Worm (Caenorhabditis elegans) whole organism, L1 larva: ENCODE results near the gene F48F7.3.

Source experiments
- C04F5.9 ChIP-seq: sonication (generic microtip); optimal IDR thresholded peaks from 2 replicates; lab custom pipeline; 2016; ENCODE audit warnings: missing genetic modification characterization, missing compliant biosample characterization
- C16A3.4 ChIP-seq: fragments of 150-350 bp; optimal IDR thresholded peaks from 2 replicates; lab custom pipeline; 2014; ENCODE audit warnings: missing biosample characterization, missing genetic modification characterization
- C34B4.2 ChIP-seq: sonication (generic microtip); optimal IDR thresholded peaks from 2 replicates; lab custom pipeline; 2017; ENCODE audit warnings: mild to moderate bottlenecking, missing genetic modification characterization, missing compliant biosample characterization
- F16B12.6 ChIP-seq: fragments of 150-350 bp; optimal IDR thresholded peaks from 2 replicates; lab custom pipeline; 2014; ENCODE audit warnings: missing biosample characterization, missing genetic modification characterization
- Y116A8C.19 ChIP-seq: sonication (generic microtip); optimal IDR thresholded peaks from 2 replicates; lab custom pipeline; 2016; ENCODE audit warnings: missing compliant biosample characterization, missing genetic modification characterization, borderline replicate concordance
- aha-1 ChIP-seq: fragments of 150-350 bp; optimal IDR thresholded peaks from 2 replicates; lab custom pipeline; 2014; ENCODE audit warnings: missing biosample characterization, missing genetic modification characterization
- aly-2 ChIP-seq: fragments of 150-350 bp; optimal IDR thresholded peaks from 2 replicates; lab custom pipeline; 2014; ENCODE audit warnings: missing biosample characterization, missing genetic modification characterization
- ama-1 ChIP-seq: fragments of 150-350 bp; optimal IDR thresholded peaks from 2 replicates; lab custom pipeline; 2014
- ceh-82 ChIP-seq, 3 experiments: fragments of 150-350 bp in 1 of 3; sonication (generic microtip) in 2 of 3; optimal IDR thresholded peaks; 2 replicates each; lab custom pipeline; 2014 to 2017; ENCODE audit warnings: missing biosample characterization in 3 of 3, missing genetic modification characterization in 3 of 3
- ceh-88 ChIP-seq: fragments of 200-800 bp; sonication (Bioruptor generic); IDR thresholded peaks from 2 replicates; pipeline ENCODE4 v1.3.6; 2022; ENCODE audit warnings: missing genetic modification characterization, missing compliant biosample characterization
- ceh-90 ChIP-seq: sonication (generic microtip); optimal IDR thresholded peaks from 2 replicates; lab custom pipeline; 2016; ENCODE audit warnings: missing genetic modification characterization, missing compliant biosample characterization
- dpl-1 ChIP-seq, 3 experiments: fragments of 150-350 bp in 2 of 3; sonication (generic microtip) in 1 of 3; optimal IDR thresholded peaks; 2 replicates each; lab custom pipeline; 2014 to 2017; ENCODE audit warnings: missing biosample characterization in 3 of 3, missing genetic modification characterization in 3 of 3, missing genetic modification reagents in 3 of 3
- efl-1 ChIP-seq, 4 experiments: fragments of 150-350 bp; optimal IDR thresholded peaks in 3 of 4; peaks in 1 of 4; 1 replicate in 1 of 4; 2 replicates in 3 of 4; lab custom pipeline; 2014; ENCODE audit warnings: missing biosample characterization in 2 of 4, missing genetic modification characterization in 2 of 4, missing genetic modification reagents in 2 of 4
- elt-3 ChIP-seq, 6 experiments: fragments of 150-350 bp in 1 of 6; sonication (generic microtip); optimal IDR thresholded peaks; 2 replicates each; lab custom pipeline; 2017 to 2018; ENCODE audit warnings: missing biosample characterization in 6 of 6, missing genetic modification characterization in 6 of 6, inconsistent platforms in 1 of 6
- ets-5 ChIP-seq: fragments of 200-800 bp; sonication (Bioruptor generic); IDR thresholded peaks from 2 replicates; pipeline ENCODE4 v1.3.6; 2022; ENCODE audit warnings: missing genetic modification characterization, missing compliant biosample characterization
- fkh-4 ChIP-seq: sonication (generic microtip); optimal IDR thresholded peaks from 2 replicates; lab custom pipeline; 2016; ENCODE audit warnings: missing compliant biosample characterization, missing genetic modification characterization, borderline replicate concordance
- fkh-8 ChIP-seq: sonication (generic microtip); optimal IDR thresholded peaks from 2 replicates; lab custom pipeline; 2016; ENCODE audit warnings: mild to moderate bottlenecking, missing genetic modification characterization, missing compliant biosample characterization
- fos-1 ChIP-seq: fragments of 150-350 bp; optimal IDR thresholded peaks from 2 replicates; lab custom pipeline; 2014; ENCODE audit warnings: missing biosample characterization, missing genetic modification characterization
- grh-1 ChIP-seq: fragments of 200-800 bp; sonication (Bioruptor generic); IDR thresholded peaks from 2 replicates; pipeline ENCODE4 v1.3.6; 2022; ENCODE audit warnings: missing genetic modification reagents, missing genetic modification characterization, missing compliant biosample characterization
- hlh-17 ChIP-seq: fragments of 200-800 bp; sonication (Bioruptor generic); optimal IDR thresholded peaks from 2 replicates; lab custom pipeline; 2018; ENCODE audit warnings: missing genetic modification characterization, mild to moderate bottlenecking, missing compliant biosample characterization, moderate library complexity, borderline replicate concordance
- hlh-4 ChIP-seq: sonication (generic microtip); optimal IDR thresholded peaks from 2 replicates; lab custom pipeline; 2016; ENCODE audit warnings: mild to moderate bottlenecking, missing genetic modification characterization, missing compliant biosample characterization
- hpl-2 ChIP-seq: fragments of 150-350 bp; optimal IDR thresholded peaks from 2 replicates; lab custom pipeline; 2014; ENCODE audit warnings: missing biosample characterization, missing genetic modification reagents, missing genetic modification characterization
- irx-1 ChIP-seq: sonication (generic microtip); optimal IDR thresholded peaks from 2 replicates; lab custom pipeline; 2016; ENCODE audit warnings: missing genetic modification characterization, missing compliant biosample characterization
- isw-1 ChIP-seq: fragments of 200-800 bp; sonication (Bioruptor generic); IDR thresholded peaks from 2 replicates; pipeline ENCODE4 v1.3.6; 2022; ENCODE audit warnings: missing genetic modification characterization, missing compliant biosample characterization
- jun-1 ChIP-seq: fragments of 150-350 bp; optimal IDR thresholded peaks from 2 replicates; lab custom pipeline; 2014; ENCODE audit warnings: missing biosample characterization, missing genetic modification reagents, missing genetic modification characterization
- lin-13 ChIP-seq: fragments of 150-350 bp; optimal IDR thresholded peaks from 2 replicates; lab custom pipeline; 2014; ENCODE audit warnings: missing biosample characterization, missing genetic modification reagents, missing genetic modification characterization
- lin-14 ChIP-seq: fragments of 200-800 bp; sonication (Bioruptor generic); optimal IDR thresholded peaks from 2 replicates; lab custom pipeline; 2018; ENCODE audit warnings: mild to moderate bottlenecking, missing genetic modification characterization, moderate library complexity, missing compliant biosample characterization
- lin-35 ChIP-seq, 2 experiments: fragments of 150-350 bp; optimal IDR thresholded peaks; 2 replicates each; lab custom pipeline; 2014; ENCODE audit warnings: missing biosample characterization in 2 of 2, missing genetic modification characterization in 2 of 2, missing genetic modification reagents in 2 of 2
- lsy-2 ChIP-seq, 2 experiments: fragments of 150-350 bp; optimal IDR thresholded peaks; 2 replicates each; lab custom pipeline; 2014; ENCODE audit warnings: missing biosample characterization in 2 of 2, missing genetic modification characterization in 2 of 2
- mdl-1 ChIP-seq, 2 experiments: fragments of 150-350 bp; optimal IDR thresholded peaks; 2 replicates each; lab custom pipeline; 2014 to 2017; ENCODE audit warnings: missing biosample characterization in 2 of 2, missing genetic modification characterization in 2 of 2, inconsistent platforms in 1 of 2
- mef-2 ChIP-seq: fragments of 150-350 bp; optimal IDR thresholded peaks from 2 replicates; lab custom pipeline; 2014; ENCODE audit warnings: missing biosample characterization, missing genetic modification characterization
- mep-1 ChIP-seq: fragments of 150-350 bp; optimal IDR thresholded peaks from 2 replicates; lab custom pipeline; 2014; ENCODE audit warnings: missing biosample characterization, missing genetic modification characterization
- nhr-11 ChIP-seq: fragments of 150-350 bp; optimal IDR thresholded peaks from 2 replicates; lab custom pipeline; 2014; ENCODE audit warnings: missing biosample characterization, missing genetic modification characterization
- nhr-19 ChIP-seq: fragments of 200-800 bp; sonication (Bioruptor generic); conservative IDR thresholded peaks from 2 replicates; pipeline ENCODE4 v1.3.6; 2022; ENCODE audit warnings: missing genetic modification characterization, missing compliant biosample characterization
- nhr-20 ChIP-seq: sonication (generic microtip); optimal IDR thresholded peaks from 2 replicates; lab custom pipeline; 2016; ENCODE audit warnings: mild to moderate bottlenecking, missing genetic modification characterization, missing compliant biosample characterization
- nhr-237 ChIP-seq: fragments of 150-350 bp; optimal IDR thresholded peaks from 2 replicates; lab custom pipeline; 2014; ENCODE audit warnings: missing biosample characterization, missing genetic modification characterization
- nhr-28 ChIP-seq: fragments of 150-350 bp; optimal IDR thresholded peaks from 2 replicates; lab custom pipeline; 2014; ENCODE audit warnings: missing biosample characterization, missing genetic modification characterization
- nhr-47 ChIP-seq: sonication (generic microtip); optimal IDR thresholded peaks from 2 replicates; lab custom pipeline; 2016; ENCODE audit warnings: mild to moderate bottlenecking, missing genetic modification characterization, moderate library complexity, missing compliant biosample characterization
- nhr-71 ChIP-seq: sonication (generic microtip); optimal IDR thresholded peaks from 2 replicates; lab custom pipeline; 2016; ENCODE audit warnings: mild to moderate bottlenecking, missing genetic modification characterization, moderate library complexity, missing compliant biosample characterization
- nhr-77 ChIP-seq: fragments of 150-350 bp; optimal IDR thresholded peaks from 2 replicates; lab custom pipeline; 2014; ENCODE audit warnings: missing biosample characterization, missing genetic modification characterization
- nhr-84 ChIP-seq: sonication (generic microtip); optimal IDR thresholded peaks from 2 replicates; lab custom pipeline; 2017; ENCODE audit warnings: missing biosample characterization, missing genetic modification characterization
- nhr-90 ChIP-seq: sonication (generic microtip); optimal IDR thresholded peaks from 2 replicates; lab custom pipeline; 2016; ENCODE audit warnings: mild to moderate bottlenecking, missing genetic modification characterization, missing compliant biosample characterization; ENCODE audit not compliant: poor library complexity
- pax-3 ChIP-seq: fragments of 200-800 bp; sonication (Bioruptor generic); optimal IDR thresholded peaks from 2 replicates; lab custom pipeline; 2018; ENCODE audit warnings: mild to moderate bottlenecking, missing genetic modification characterization, moderate library complexity, missing compliant biosample characterization
- rnt-1 ChIP-seq: sonication (generic microtip); optimal IDR thresholded peaks from 2 replicates; lab custom pipeline; 2016; ENCODE audit warnings: mild to moderate bottlenecking, missing genetic modification characterization, moderate library complexity, missing compliant biosample characterization
- skn-1 ChIP-seq: fragments of 150-350 bp; optimal IDR thresholded peaks from 2 replicates; lab custom pipeline; 2014; ENCODE audit warnings: missing biosample characterization, missing genetic modification characterization
- snpc-4 ChIP-seq: fragments of 150-350 bp; optimal IDR thresholded peaks from 2 replicates; lab custom pipeline; 2014; ENCODE audit warnings: missing biosample characterization, missing genetic modification characterization
- snu-23 ChIP-seq: sonication (generic microtip); optimal IDR thresholded peaks from 2 replicates; lab custom pipeline; 2016; ENCODE audit warnings: missing genetic modification characterization, missing compliant biosample characterization
- sox-4 ChIP-seq: sonication (generic microtip); optimal IDR thresholded peaks from 2 replicates; lab custom pipeline; 2016; ENCODE audit warnings: missing genetic modification characterization, missing compliant biosample characterization
- sptf-1 ChIP-seq: fragments of 150-350 bp; optimal IDR thresholded peaks from 2 replicates; lab custom pipeline; 2014; ENCODE audit warnings: missing biosample characterization, missing genetic modification characterization
- tbx-2 ChIP-seq: sonication (generic microtip); optimal IDR thresholded peaks from 2 replicates; lab custom pipeline; 2016; ENCODE audit warnings: missing genetic modification characterization, missing compliant biosample characterization
- xbp-1 ChIP-seq: sonication (generic microtip); optimal IDR thresholded peaks from 2 replicates; lab custom pipeline; 2016; ENCODE audit warnings: missing genetic modification characterization, missing compliant biosample characterization
- zag-1 ChIP-seq: fragments of 150-350 bp; optimal IDR thresholded peaks from 2 replicates; lab custom pipeline; 2014; ENCODE audit warnings: missing biosample characterization, missing genetic modification characterization

F48F7.3 gene

DNA sequence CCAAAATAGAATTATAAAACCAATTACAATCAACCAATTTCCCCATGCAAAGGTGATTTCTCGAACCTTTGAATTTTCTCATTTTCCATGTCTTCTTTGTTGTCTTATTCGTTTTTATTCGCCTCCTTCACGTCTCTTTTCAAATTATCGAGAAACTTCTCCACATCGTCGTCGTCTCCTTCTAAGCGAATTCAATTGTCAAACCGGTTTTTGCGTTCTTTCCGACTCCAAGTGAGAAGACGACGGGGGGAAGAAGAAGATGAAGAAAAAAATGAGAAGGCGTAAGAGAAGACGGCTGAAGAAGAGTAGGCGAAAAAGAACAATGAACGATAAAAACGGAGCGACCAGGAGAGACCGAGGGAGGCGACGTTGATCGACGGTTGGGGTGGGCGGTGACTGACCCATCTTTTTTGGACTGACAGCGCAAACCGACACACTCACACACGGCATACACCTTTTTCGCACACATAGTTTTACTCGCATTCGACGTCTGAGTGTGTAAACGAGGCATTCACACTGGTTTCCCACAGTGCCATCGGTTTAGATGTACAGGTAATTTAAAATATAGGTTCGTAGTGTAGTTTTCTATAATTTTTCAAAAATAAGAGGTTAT lies 42.8 kb upstream of the F48F7.3 start:
- TF ChIP-seq mef-2 (tag; lab: Kevin White, UChicago) = no peak
- no peak for TF ChIP-seq Y116A8C.19 (tag; lab: Kevin White, UChicago)
- TF ChIP-seq fkh-8 (tag; lab: Kevin White, UChicago) = no peak
- no peak for TF ChIP-seq nhr-84 (tag; lab: Kevin White, UChicago)
- TF ChIP-seq aha-1 = no peak
- TF ChIP-seq ceh-82 (tag; optimal IDR thresholded peaks at IDR 0.05; lab: Kevin White, UChicago) = peak in 1 of 3 experiments; percentile 13
- no peak for TF ChIP-seq F16B12.6 (tag; lab: Kevin White, UChicago)
- TF ChIP-seq nhr-28 = no peak
- TF ChIP-seq nhr-11 = no peak
- TF ChIP-seq C34B4.2 (tag; lab: Kevin White, UChicago) = no peak
- TF ChIP-seq aly-2 (tag; lab: Kevin White, UChicago) = no peak
- no peak for TF ChIP-seq ets-5
- peak; percentile 19 to 65 for TF ChIP-seq lsy-2 (tag; optimal IDR thresholded peaks at IDR 0.05; lab: Kevin White, UChicago)
- TF ChIP-seq skn-1 (tag; lab: Kevin White, UChicago) = no peak
- TF ChIP-seq tbx-2 (tag; lab: Kevin White, UChicago) = peak; percentile 69
- TF ChIP-seq nhr-90 = peak; percentile 72
- TF ChIP-seq jun-1 = peak; percentile 19
- TF ChIP-seq nhr-71 (tag; lab: Kevin White, UChicago) = peak; percentile 80
- TF ChIP-seq nhr-20 = peak; percentile 88
- TF ChIP-seq snu-23 (GFP tag; lab: Kevin White, UChicago) = peak; percentile 83
- TF ChIP-seq dpl-1 (GFP tag; optimal IDR thresholded peaks at IDR 0.05; lab: Kevin White, UChicago) = peak; percentile 3 to 28 (median 18)
- peak; percentile 56 for TF ChIP-seq nhr-19 (GFP tag; lab: Robert Waterston, UW)
- TF ChIP-seq irx-1 = no peak
- no peak for TF ChIP-seq ceh-88 (GFP tag; lab: Robert Waterston, UW)
- no peak for TF ChIP-seq fkh-4 (tag; lab: Kevin White, UChicago)
- peak in 1 of 2 experiments; percentile 52 for TF ChIP-seq mdl-1 (tag; optimal IDR thresholded peaks at IDR 0.05; lab: Kevin White, UChicago)
- peak; percentile 16 for TF ChIP-seq nhr-77 (tag; lab: Kevin White, UChicago)
- TF ChIP-seq hpl-2 (GFP tag; lab: Kevin White, UChicago) = peak; percentile 30
- TF ChIP-seq mep-1 (tag; lab: Kevin White, UChicago) = peak; percentile 82
- no peak for TF ChIP-seq C04F5.9
- TF ChIP-seq fos-1 = peak; percentile 7
- TF ChIP-seq sox-4 = no peak
- no peak for TF ChIP-seq hlh-17 (GFP tag; lab: Kevin White, UChicago)
- peak; percentile 11 to 30 for TF ChIP-seq efl-1 (optimal IDR thresholded peaks at IDR 0.05; lab: Kevin White, UChicago)
- peak in 1 of 2 experiments; percentile 90 for TF ChIP-seq efl-1 (GFP tag; optimal IDR thresholded peaks at IDR 0.05 in 1 of 2; lab: Kevin White, UChicago)
- TF ChIP-seq grh-1 (GFP tag; lab: Robert Waterston, UW) = peak; percentile 99
- TF ChIP-seq lin-35 (GFP tag; optimal IDR thresholded peaks at IDR 0.05; lab: Kevin White, UChicago) = peak in 1 of 2 experiments; percentile 59
- no peak for TF ChIP-seq sptf-1 (tag; lab: Kevin White, UChicago)
- TF ChIP-seq hlh-4 (tag; lab: Kevin White, UChicago) = no peak
- no peak for TF ChIP-seq pax-3 (tag; lab: Kevin White, UChicago)
- peak; percentile 3 for TF ChIP-seq rnt-1 (tag; lab: Kevin White, UChicago)
- no peak for TF ChIP-seq nhr-237 (tag; lab: Kevin White, UChicago)
- TF ChIP-seq zag-1 (tag; lab: Kevin White, UChicago) = no peak
- TF ChIP-seq snpc-4 (tag; lab: Kevin White, UChicago) = no peak
- no peak for TF ChIP-seq ceh-90
- TF ChIP-seq C16A3.4 (tag; lab: Kevin White, UChicago) = peak; percentile 64
- TF ChIP-seq nhr-47 (tag; lab: Kevin White, UChicago) = peak; percentile 58
- no peak for TF ChIP-seq ama-1
- TF ChIP-seq elt-3 (tag; optimal IDR thresholded peaks at IDR 0.05; lab: Kevin White, UChicago) = peak; percentile 52 to 99 (median 97)
- peak; percentile 92 for TF ChIP-seq lin-14 (GFP tag; lab: Kevin White, UChicago)
- TF ChIP-seq isw-1 (GFP tag; lab: Robert Waterston, UW) = no peak
- TF ChIP-seq xbp-1 = peak; percentile 50
- peak; percentile 56 for TF ChIP-seq lin-13
